Worm (Caenorhabditis elegans): Measurements from ENCODE around the gene btf-1.

The btf-1 gene

DNA sequence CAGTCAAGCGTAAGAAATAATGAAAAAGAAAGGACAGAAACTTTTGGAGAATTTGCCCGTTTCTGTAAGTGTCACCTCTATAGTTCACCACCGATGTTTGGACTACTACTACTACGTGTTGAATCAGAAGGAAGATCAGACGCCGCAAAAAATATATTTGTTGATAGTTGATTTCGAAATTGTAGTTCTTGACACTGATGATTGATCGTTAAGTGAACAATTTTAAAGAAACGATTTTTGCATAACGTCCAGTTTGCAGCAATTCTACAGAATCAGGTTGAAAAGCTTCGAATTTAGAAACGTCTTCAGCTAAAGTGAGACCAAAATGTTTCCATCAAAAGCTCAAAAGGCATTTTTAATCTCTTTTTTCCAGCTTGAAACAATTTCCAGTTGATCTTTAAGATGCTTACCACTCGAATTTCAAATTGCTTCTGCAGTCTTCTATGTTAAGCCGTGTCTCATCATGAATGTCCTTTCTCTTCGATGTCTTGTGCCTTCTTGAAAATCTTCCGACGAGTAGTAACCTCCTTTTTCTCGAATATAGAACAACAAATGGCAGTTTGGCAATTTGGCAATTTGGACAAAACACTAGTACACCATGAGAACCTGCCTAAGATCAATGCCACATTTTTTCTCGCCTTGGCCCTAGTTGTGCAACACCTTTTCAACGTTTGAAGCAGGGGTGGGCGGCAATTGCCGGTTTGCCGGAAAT is 4.1 kb upstream of the btf-1 start:
- TF ChIP-seq mdl-1 (tag; optimal IDR thresholded peaks at IDR 0.05) (no peak), ama-1 (optimal IDR thresholded peaks at IDR 0.05) (peak; percentile 52), aly-2 (tag; optimal IDR thresholded peaks at IDR 0.05) (no peak)

DNA sequence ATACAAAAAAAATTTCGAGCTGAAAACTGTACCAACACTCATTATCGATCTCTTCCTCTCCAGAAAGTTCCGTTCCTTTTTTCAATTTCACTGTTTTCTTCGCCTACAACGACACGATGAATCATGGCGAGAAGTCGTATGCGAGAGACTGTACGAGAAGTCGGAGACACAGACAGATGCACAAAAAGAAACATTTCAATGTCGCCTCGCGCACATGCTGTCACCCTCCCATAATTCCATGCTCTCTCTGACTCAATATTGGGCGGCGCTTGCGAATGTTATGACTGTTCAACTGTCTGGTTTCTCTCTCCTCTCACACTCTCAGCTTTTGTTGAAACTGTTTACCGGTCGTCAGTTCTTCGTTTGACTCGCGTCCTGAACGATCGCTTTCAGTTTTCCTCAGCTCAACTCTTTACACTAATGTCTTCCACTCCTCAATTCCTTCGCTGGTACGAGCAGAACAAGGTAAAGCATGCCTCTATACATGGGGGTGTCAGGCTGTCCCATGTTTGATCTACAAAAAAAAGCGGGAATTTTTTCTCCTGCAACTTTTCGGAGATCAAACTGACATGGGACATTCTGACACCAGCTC is 3.2 kb upstream of the btf-1 start:
- TF ChIP-seq elt-1 (tag; optimal IDR thresholded peaks at IDR 0.05) (no peak), pha-4 (tag; optimal IDR thresholded peaks at IDR 0.05) (peak; percentile 75), lin-15B (tag; optimal IDR thresholded peaks at IDR 0.05) (no peak), nhr-25 (tag; optimal IDR thresholded peaks at IDR 0.05) (peak; percentile 41), lsy-12 (tag; optimal IDR thresholded peaks at IDR 0.05) (no peak), nhr-23 (tag; optimal IDR thresholded peaks at IDR 0.05) (peak; percentile 2), nfya-1 (tag; optimal IDR thresholded peaks at IDR 0.05; ENCODE audit: insufficient read depth) (peak; percentile 33), snpc-4 (tag; optimal IDR thresholded peaks at IDR 0.05) (no peak), hmg-11 (tag; optimal IDR thresholded peaks at IDR 0.05) (peak; percentile 29), lin-39 (tag; optimal IDR thresholded peaks at IDR 0.05) (peak; percentile 32), fkh-2 (tag; optimal IDR thresholded peaks at IDR 0.05) (no peak), jun-1 (tag; optimal IDR thresholded peaks at IDR 0.05) (no peak)

DNA sequence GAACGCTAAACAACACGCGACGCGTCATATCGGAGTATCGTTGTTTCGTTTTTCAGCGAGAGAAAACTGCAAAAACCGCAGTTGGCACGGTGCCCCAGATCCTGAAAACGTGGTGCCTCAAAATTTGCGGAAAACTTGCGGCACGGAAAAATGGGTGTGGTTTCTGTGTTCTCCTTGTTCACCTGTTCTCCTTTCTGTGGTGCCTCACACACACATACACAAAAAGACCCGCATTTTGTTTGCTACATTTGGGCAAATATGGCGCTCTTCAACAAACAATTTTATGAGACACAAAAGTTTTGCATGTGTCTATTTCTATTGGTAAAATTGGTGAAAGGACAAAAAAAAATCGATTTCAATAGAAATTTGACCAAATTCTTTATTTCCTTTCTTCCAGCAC is 1.1 kb upstream of the btf-1 start:
- peak; percentile 87 for TF ChIP-seq pha-4 (tag; optimal IDR thresholded peaks at IDR 0.05)
- TF ChIP-seq nhr-28 (tag; optimal IDR thresholded peaks at IDR 0.05), result no peak

DNA sequence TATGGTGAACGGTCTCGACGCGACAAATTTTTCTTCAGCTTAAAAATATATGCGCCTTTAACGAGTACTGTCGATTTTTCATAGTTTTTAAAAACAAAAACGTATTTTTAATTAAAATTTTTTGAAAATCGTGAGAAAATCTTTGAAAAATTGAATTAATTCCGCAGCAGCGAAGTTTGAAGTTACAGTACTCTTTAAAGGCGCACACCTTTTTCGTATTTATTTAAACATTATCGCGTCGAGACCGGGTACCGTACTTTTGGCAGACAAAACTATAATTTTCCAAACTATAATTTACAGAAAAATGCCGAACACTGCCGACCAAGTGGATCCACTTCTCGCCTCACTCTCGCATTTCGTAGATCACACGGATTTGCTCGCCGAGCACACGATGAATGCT is 15.8 kb downstream of the btf-1 start, which contains the start of gene F15D4.2:
TSS of gene F15D4.2 (plus strand) at position 301 of the 400 bp plus-strand sequence.
- TF ChIP-seq fkh-10 (GFP tag; optimal IDR thresholded peaks at IDR 0.05), result no peak
- TF ChIP-seq nhr-11 (tag; optimal IDR thresholded peaks at IDR 0.05), result no peak
- no peak for TF ChIP-seq nhr-76 (tag; optimal IDR thresholded peaks at IDR 0.05)
- no peak for TF ChIP-seq nhr-12 (tag; optimal IDR thresholded peaks at IDR 0.05)
- no peak for TF ChIP-seq nhr-28 (tag; optimal IDR thresholded peaks at IDR 0.05)
- no peak for TF ChIP-seq ztf-4 (tag; optimal IDR thresholded peaks at IDR 0.05)
- no peak for TF ChIP-seq jun-1 (tag; optimal IDR thresholded peaks at IDR 0.05)
- TF ChIP-seq lin-39 (tag; optimal IDR thresholded peaks at IDR 0.05), result no peak
- no peak for TF ChIP-seq nhr-23 (tag; optimal IDR thresholded peaks at IDR 0.05)
- no peak for TF ChIP-seq ama-1 (optimal IDR thresholded peaks at IDR 0.05)
- TF ChIP-seq nfya-1 (tag; optimal IDR thresholded peaks at IDR 0.05; ENCODE audit: insufficient read depth), result no peak
- TF ChIP-seq hmg-11 (tag; optimal IDR thresholded peaks at IDR 0.05), result no peak
- no peak for TF ChIP-seq unc-39 (tag; optimal IDR thresholded peaks at IDR 0.05)
- no peak for TF ChIP-seq egl-5 (tag; optimal IDR thresholded peaks at IDR 0.05)
- no peak for TF ChIP-seq fkh-2 (tag; optimal IDR thresholded peaks at IDR 0.05)
- no peak for TF ChIP-seq ceh-82 (tag; optimal IDR thresholded peaks at IDR 0.05)
- no peak for TF ChIP-seq nhr-67 (tag; optimal IDR thresholded peaks at IDR 0.05)
- TF ChIP-seq nhr-25 (tag; optimal IDR thresholded peaks at IDR 0.05), result no peak
- TF ChIP-seq sea-2 (GFP tag; optimal IDR thresholded peaks at IDR 0.05), result no peak

DNA sequence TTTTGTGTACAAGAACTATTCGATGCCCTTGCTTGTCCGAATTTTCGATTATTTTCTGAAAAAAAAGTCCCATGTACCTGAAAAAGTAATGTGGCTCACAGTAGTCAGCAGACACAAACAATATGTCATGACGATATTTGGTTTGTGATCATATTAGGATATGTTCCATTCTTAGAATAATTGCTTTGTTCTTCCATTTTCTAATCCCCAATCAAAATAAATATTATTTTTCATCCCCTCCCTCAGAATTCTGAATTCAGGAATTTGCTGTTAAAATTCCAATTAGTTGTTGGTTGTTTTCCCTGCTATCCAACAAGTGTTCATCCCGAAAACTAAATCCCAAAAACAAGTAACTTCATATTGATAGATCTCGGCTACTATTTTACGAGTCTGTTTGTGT is 19.4 kb downstream of the btf-1 start:
- TF ChIP-seq ztf-4 (tag; optimal IDR thresholded peaks at IDR 0.05), result no peak
- no peak for TF ChIP-seq sea-2 (GFP tag; optimal IDR thresholded peaks at IDR 0.05)

DNA sequence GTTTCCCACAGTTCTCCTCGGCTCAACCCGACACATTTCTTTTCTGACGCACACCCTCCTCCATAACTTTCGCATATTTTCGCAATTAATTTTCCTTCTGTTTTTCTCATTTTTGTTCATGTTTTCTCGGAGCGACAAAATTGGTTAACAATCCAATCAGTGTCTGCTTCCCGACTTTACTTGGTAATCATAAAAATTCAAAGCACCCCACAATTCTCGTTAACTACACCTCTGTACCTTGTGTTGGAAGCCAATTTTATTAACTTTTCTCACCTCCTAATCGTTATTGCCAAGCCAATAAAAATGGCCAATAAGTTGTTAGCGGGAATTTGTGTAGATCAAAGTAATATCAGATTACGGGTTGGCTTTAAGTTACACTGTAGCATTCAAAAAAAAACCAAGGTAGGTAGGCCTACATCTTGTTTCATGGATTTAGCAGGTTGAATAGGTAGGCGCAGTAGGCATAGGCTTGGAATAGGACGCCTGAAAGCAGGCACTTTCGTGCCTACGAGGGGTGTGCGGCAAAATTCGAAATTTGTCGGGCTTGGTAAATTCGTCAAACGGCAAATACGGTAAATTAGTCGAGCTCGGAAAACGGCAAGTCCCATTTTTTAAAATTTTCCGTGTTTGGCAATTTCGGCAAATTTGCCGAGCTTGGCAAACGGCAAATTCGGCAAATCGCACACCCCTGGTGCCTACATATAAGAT is 30.7 kb downstream of the btf-1 start:
- TF ChIP-seq egl-27 (tag; optimal IDR thresholded peaks at IDR 0.05), result no peak
- peak; percentile 90 for TF ChIP-seq nhr-11 (tag; optimal IDR thresholded peaks at IDR 0.05)

DNA sequence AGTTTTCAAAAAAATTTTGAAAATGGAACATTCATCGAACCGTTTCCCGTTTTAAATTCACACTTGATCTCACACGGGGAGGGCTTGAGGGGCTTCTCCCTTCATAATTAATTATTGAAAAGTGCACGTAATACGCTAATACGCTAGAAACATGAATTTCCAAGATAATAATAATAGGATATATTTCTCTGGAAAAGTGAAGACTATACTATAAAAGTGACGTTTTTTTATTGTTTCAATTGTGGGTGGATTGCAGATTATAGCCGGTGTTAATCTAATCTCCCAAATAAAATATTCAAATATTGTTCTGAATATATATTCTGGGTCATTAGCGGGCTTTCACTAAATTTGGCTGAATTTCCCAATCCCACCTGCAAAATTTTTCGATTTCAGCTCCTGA is 33.7 kb downstream of the btf-1 start:
- TF ChIP-seq fkh-10 (GFP tag; optimal IDR thresholded peaks at IDR 0.05), result no peak

Measured in whole organism, L3 larva.